Fruit fly (Drosophila melanogaster): ENCODE data around the gene CG34454.

CG34454 gene

dm6 chr3L:199754-200596 lies 32.2 kb downstream of the CG34454 start, which contains the start of the genes rno and mri (continued):
- TF ChIP-seq Gug (GFP tag; IDR thresholded peaks at IDR 0.05) (0 out of 2 replicates have a peak, but pooled peaks have one; percentile 25), topi (GFP tag; optimal IDR thresholded peaks at IDR 0.05) (no peak), CG6276 (GFP tag; optimal IDR thresholded peaks at IDR 0.05) (no peak), CG6163 (GFP tag; IDR thresholded peaks at IDR 0.05) (peak; percentile 52; the same call in 2 of the 3 replicates), ss (GFP tag; optimal IDR thresholded peaks at IDR 0.05) (peak in 1 of 2 experiments; percentile 19), CG34406 (GFP tag; optimal IDR thresholded peaks at IDR 0.05) (peak; percentile 59), fd59A (GFP tag; optimal IDR thresholded peaks at IDR 0.05) (no peak), CG11762 (GFP tag; optimal IDR thresholded peaks at IDR 0.05; ENCODE audit: insufficient read depth) (no peak), Ets21C (GFP tag; optimal IDR thresholded peaks at IDR 0.05) (no peak)

- TF ChIP-seq CG10631 (GFP tag; optimal IDR thresholded peaks at IDR 0.05) (no peak), CG6163 (GFP tag; IDR thresholded peaks at IDR 0.05) (peak; percentile 68), vri (GFP tag; optimal IDR thresholded peaks at IDR 0.05) (no peak), Hr39 (GFP tag; optimal IDR thresholded peaks at IDR 0.05) (no peak), Gug (GFP tag; IDR thresholded peaks at IDR 0.05) (peak; percentile 33; the same call in 1 of the 2 replicates), CG11294 (GFP tag; IDR thresholded peaks at IDR 0.05) (no peak), CG11902 (GFP tag; optimal IDR thresholded peaks at IDR 0.05) (no peak), CG6792 (GFP tag; optimal IDR thresholded peaks at IDR 0.05) (no peak), Lpt (GFP tag; optimal IDR thresholded peaks at IDR 0.05) (peak; percentile 36), salr (GFP tag; optimal IDR thresholded peaks at IDR 0.05) (peak in 1 of 2 experiments; percentile 24), svp (GFP tag) (no peak), CG16779 (tag; optimal IDR thresholded peaks at IDR 0.05) (no peak), fkh (GFP tag; optimal IDR thresholded peaks at IDR 0.05) (no peak), Smox (GFP tag; optimal IDR thresholded peaks at IDR 0.05) (no peak), net (GFP tag; optimal IDR thresholded peaks at IDR 0.05) (no peak), CG7368 (GFP tag; optimal IDR thresholded peaks at IDR 0.05) (no peak), eg (GFP tag; IDR thresholded peaks at IDR 0.05) (peak; percentile 65), Blimp-1 (GFP tag; optimal IDR thresholded peaks at IDR 0.05) (no peak)
Measured at dm6 chr3L:199050-199745, 33.0 kb downstream of the CG34454 start.

dm6 chr3L:184251-184650 lies 47.9 kb downstream of the CG34454 start, which contains the start of the genes CG34140, Mkp and Mtch:
Gene CG34140 (minus strand): TSS chr3L:184424.
Gene Mkp (minus strand): TSS chr3L:184540.
Gene Mtch (plus strand): TSS chr3L:184626.
- TF ChIP-seq Hr39 (GFP tag; optimal IDR thresholded peaks at IDR 0.05) (no peak), svp (GFP tag) (peak; percentile 98), Lpt (GFP tag; optimal IDR thresholded peaks at IDR 0.05) (peak; percentile 50), CG32006 (GFP tag; optimal IDR thresholded peaks at IDR 0.05) (no peak), CG6792 (GFP tag; optimal IDR thresholded peaks at IDR 0.05) (peak; percentile 84), OdsH (GFP tag; optimal IDR thresholded peaks at IDR 0.05) (no peak), Hr4 (GFP tag; optimal IDR thresholded peaks at IDR 0.05) (no peak), CG8119 (GFP tag; IDR thresholded peaks at IDR 0.05) (no peak; the same call in none of the 3 replicates), CG6276 (GFP tag; optimal IDR thresholded peaks at IDR 0.05) (no peak), CG16779 (tag; optimal IDR thresholded peaks at IDR 0.05) (no peak), dac (GFP tag; optimal IDR thresholded peaks at IDR 0.05) (no peak), lz (GFP tag; optimal IDR thresholded peaks at IDR 0.05) (peak; percentile 91), net (GFP tag; optimal IDR thresholded peaks at IDR 0.05) (no peak), CG8319 (GFP tag; optimal IDR thresholded peaks at IDR 0.05) (peak; percentile 58), Ets96B (tag; optimal IDR thresholded peaks at IDR 0.05) (no peak), CG7368 (GFP tag; optimal IDR thresholded peaks at IDR 0.05) (no peak), salr (GFP tag; optimal IDR thresholded peaks at IDR 0.05) (no peak), Eip93F (GFP tag; optimal IDR thresholded peaks at IDR 0.05) (no peak), pdm3 (GFP tag; optimal IDR thresholded peaks at IDR 0.05) (no peak), CG11902 (GFP tag; optimal IDR thresholded peaks at IDR 0.05) (peak; percentile 70), CG8632 (GFP tag; optimal IDR thresholded peaks at IDR 0.05) (peak; percentile 67), CG10669 (GFP tag; optimal IDR thresholded peaks at IDR 0.05) (no peak), CG6854 (GFP tag; optimal IDR thresholded peaks at IDR 0.05) (no peak), dsx (GFP tag; optimal IDR thresholded peaks at IDR 0.05; ENCODE audit: poor library complexity, severe bottlenecking) (peak; percentile 88), fd85E (GFP tag; optimal IDR thresholded peaks at IDR 0.05) (peak; percentile 53), achi (GFP tag; optimal IDR thresholded peaks at IDR 0.05) (no peak), Hr38 (GFP tag; optimal IDR thresholded peaks at IDR 0.05) (peak; percentile 69), CG15336 (GFP tag; IDR thresholded peaks at IDR 0.05) (no peak), CG6808 (GFP tag; optimal IDR thresholded peaks at IDR 0.05) (no peak), CG11294 (GFP tag; IDR thresholded peaks at IDR 0.05) (peak; percentile 37; the same call in 1 of the 2 replicates)

All from whole organism, prepupa.